Fruit fly (Drosophila melanogaster) whole organism, prepupa: ENCODE measurements around the gene CG7179.

Experiments used
- Blimp-1 ChIP-seq: fragments of 200-800 bp; sonication (Bioruptor generic); optimal IDR thresholded peaks from 3 replicates; lab custom pipeline; 2017; ENCODE audit warnings: missing biosample characterization, missing genetic modification characterization, mild to moderate bottlenecking, moderate library complexity, missing genetic modification reagents
- CG10631 ChIP-seq: fragments of 200-800 bp; sonication (Bioruptor generic); optimal IDR thresholded peaks from 2 replicates; lab custom pipeline; 2016; ENCODE audit warnings: missing biosample characterization, missing genetic modification characterization
- CG10669 ChIP-seq: fragments of 200-800 bp; sonication (Bioruptor generic); optimal IDR thresholded peaks from 3 replicates; lab custom pipeline; 2018; ENCODE audit warnings: missing biosample characterization, mild to moderate bottlenecking, missing genetic modification characterization, moderate library complexity
- CG11294 ChIP-seq: fragments of 200-800 bp; sonication (Bioruptor generic); IDR thresholded peaks from 2 replicates; pipeline ENCODE4 v1.3.6; 2022; ENCODE audit warnings: missing biosample characterization, missing genetic modification characterization
- CG11762 ChIP-seq: fragments of 200-800 bp; sonication (Bioruptor generic); optimal IDR thresholded peaks from 3 replicates; lab custom pipeline; 2016; ENCODE audit warnings: missing biosample characterization, missing genetic modification characterization; ENCODE audit not compliant: insufficient read depth
- CG11902 ChIP-seq: fragments of 200-800 bp; sonication (Bioruptor generic); optimal IDR thresholded peaks from 3 replicates; lab custom pipeline; 2016; ENCODE audit warnings: missing biosample characterization, missing genetic modification characterization
- CG15336 ChIP-seq: fragments of 200-800 bp; sonication (Bioruptor generic); IDR thresholded peaks from 2 replicates; pipeline ENCODE4 v1.3.6; 2022; ENCODE audit warnings: missing biosample characterization, missing genetic modification characterization
- CG1621 ChIP-seq: fragments of 200-800 bp; sonication (Bioruptor generic); optimal IDR thresholded peaks from 3 replicates; lab custom pipeline; 2018; ENCODE audit warnings: missing biosample characterization, mild to moderate bottlenecking, missing genetic modification characterization
- CG16779 ChIP-seq: fragments of 200-800 bp; sonication (Bioruptor generic); optimal IDR thresholded peaks from 3 replicates; lab custom pipeline; 2017; ENCODE audit warnings: missing biosample characterization, mild to moderate bottlenecking, missing genetic modification characterization
- CG3032 ChIP-seq: fragments of 200-800 bp; optimal IDR thresholded peaks from 2 replicates; lab custom pipeline; 2019; ENCODE audit warnings: missing biosample characterization, mild to moderate bottlenecking, missing genetic modification characterization, moderate library complexity
- CG31627 ChIP-seq: fragments of 200-800 bp; sonication (Bioruptor generic); optimal IDR thresholded peaks from 3 replicates; lab custom pipeline; 2016; ENCODE audit warnings: missing biosample characterization, missing genetic modification characterization
- CG32006 ChIP-seq: fragments of 200-800 bp; sonication (Bioruptor generic); optimal IDR thresholded peaks from 3 replicates; lab custom pipeline; 2017; ENCODE audit warnings: missing biosample characterization, mild to moderate bottlenecking, missing genetic modification characterization
- CG34406 ChIP-seq: fragments of 200-800 bp; sonication (Bioruptor generic); optimal IDR thresholded peaks from 3 replicates; lab custom pipeline; 2016; ENCODE audit warnings: missing biosample characterization, missing genetic modification characterization
- CG3919 ChIP-seq: fragments of 200-800 bp; sonication (Bioruptor generic); optimal IDR thresholded peaks from 3 replicates; lab custom pipeline; 2016; ENCODE audit warnings: missing biosample characterization, missing genetic modification characterization
- CG4318 ChIP-seq: fragments of 200-800 bp; sonication (Bioruptor generic); optimal IDR thresholded peaks from 3 replicates; lab custom pipeline; 2017; ENCODE audit warnings: missing biosample characterization, mild to moderate bottlenecking, missing genetic modification characterization
- CG6276 ChIP-seq: fragments of 200-800 bp; sonication (Bioruptor generic); optimal IDR thresholded peaks from 2 replicates; lab custom pipeline; 2017; ENCODE audit warnings: missing biosample characterization, mild to moderate bottlenecking, missing genetic modification characterization
- CG6792 ChIP-seq: fragments of 200-800 bp; sonication (Bioruptor generic); optimal IDR thresholded peaks from 3 replicates; lab custom pipeline; 2016; ENCODE audit warnings: missing biosample characterization, missing genetic modification characterization
- CG6854 ChIP-seq: fragments of 200-800 bp; sonication (Bioruptor generic); optimal IDR thresholded peaks from 2 replicates; lab custom pipeline; 2017; ENCODE audit warnings: missing biosample characterization, mild to moderate bottlenecking, missing genetic modification characterization
- CG7368 ChIP-seq: fragments of 200-800 bp; sonication (Bioruptor generic); optimal IDR thresholded peaks from 3 replicates; lab custom pipeline; 2016; ENCODE audit warnings: missing biosample characterization, missing genetic modification characterization
- CG8119 ChIP-seq: fragments of 200-800 bp; sonication (Bioruptor generic); IDR thresholded peaks from 3 replicates; pipeline ENCODE4 v1.3.6; 2022; ENCODE audit warnings: missing biosample characterization, missing genetic modification characterization
- CG8319 ChIP-seq: fragments of 200-800 bp; sonication (Bioruptor generic); optimal IDR thresholded peaks from 3 replicates; lab custom pipeline; 2016; ENCODE audit warnings: missing biosample characterization, missing genetic modification characterization
- Eip75B ChIP-seq: fragments of 200-800 bp; sonication (Bioruptor generic); optimal IDR thresholded peaks from 3 replicates; lab custom pipeline; 2016; ENCODE audit warnings: missing biosample characterization, missing genetic modification characterization
- Eip78C ChIP-seq: fragments of 200-800 bp; sonication (Bioruptor generic); peaks from one replicate; lab custom pipeline; 2016; ENCODE audit warnings: missing biosample characterization, missing genetic modification characterization
- Eip93F ChIP-seq: fragments of 200-800 bp; sonication (Bioruptor generic); optimal IDR thresholded peaks from 2 replicates; lab custom pipeline; 2016; ENCODE audit warnings: missing biosample characterization, mild to moderate bottlenecking, missing genetic modification characterization
- Ets21C ChIP-seq: fragments of 200-800 bp; sonication (Bioruptor generic); optimal IDR thresholded peaks from 3 replicates; lab custom pipeline; 2016; ENCODE audit warnings: missing biosample characterization, missing genetic modification characterization
- Ets96B ChIP-seq: fragments of 200-800 bp; optimal IDR thresholded peaks from 2 replicates; lab custom pipeline; 2019; ENCODE audit warnings: missing biosample characterization, mild to moderate bottlenecking, missing genetic modification characterization, moderate library complexity
- Hr38 ChIP-seq: sonication (Bioruptor generic); optimal IDR thresholded peaks from 2 replicates; lab custom pipeline; 2016; ENCODE audit warnings: missing biosample characterization, missing genetic modification characterization
- Hr39 ChIP-seq: fragments of 200-800 bp; sonication (Bioruptor generic); optimal IDR thresholded peaks from 2 replicates; lab custom pipeline; 2016; ENCODE audit warnings: missing biosample characterization, missing genetic modification characterization
- Hr4 ChIP-seq: fragments of 200-800 bp; sonication (Bioruptor generic); optimal IDR thresholded peaks from 3 replicates; lab custom pipeline; 2016; ENCODE audit warnings: missing biosample characterization, missing genetic modification characterization
- Met ChIP-seq: fragments of 200-800 bp; sonication (Bioruptor generic); optimal IDR thresholded peaks from 3 replicates; lab custom pipeline; 2016; ENCODE audit warnings: missing biosample characterization, missing genetic modification characterization
- OdsH ChIP-seq: fragments of 200-800 bp; sonication (Bioruptor generic); optimal IDR thresholded peaks from 3 replicates; lab custom pipeline; 2016; ENCODE audit warnings: missing biosample characterization, missing genetic modification characterization
- Smox ChIP-seq: fragments of 200-800 bp; sonication (Bioruptor generic); optimal IDR thresholded peaks from 3 replicates; lab custom pipeline; 2016; ENCODE audit warnings: missing biosample characterization, missing genetic modification characterization
- Sox14 ChIP-seq: fragments of 200-800 bp; sonication (Bioruptor generic); optimal IDR thresholded peaks from 3 replicates; lab custom pipeline; 2016; ENCODE audit warnings: missing biosample characterization, missing genetic modification characterization
- Sox15 ChIP-seq: fragments of 200-800 bp; sonication (Bioruptor generic); optimal IDR thresholded peaks from 3 replicates; lab custom pipeline; 2016; ENCODE audit warnings: missing biosample characterization, missing genetic modification characterization
- achi ChIP-seq: fragments of 200-800 bp; sonication (Bioruptor generic); optimal IDR thresholded peaks from 3 replicates; lab custom pipeline; 2016; ENCODE audit warnings: missing biosample characterization, missing genetic modification characterization
- acj6 ChIP-seq: fragments of 200-800 bp; sonication (Bioruptor generic); optimal IDR thresholded peaks from 3 replicates; lab custom pipeline; 2016; ENCODE audit warnings: missing biosample characterization, missing genetic modification characterization
- cyc ChIP-seq: fragments of 200-800 bp; sonication (Bioruptor generic); optimal IDR thresholded peaks from 3 replicates; lab custom pipeline; 2016; ENCODE audit warnings: missing biosample characterization, missing genetic modification characterization
- dac ChIP-seq: fragments of 200-800 bp; sonication (Bioruptor generic); optimal IDR thresholded peaks from 2 replicates; lab custom pipeline; 2017; ENCODE audit warnings: missing biosample characterization, mild to moderate bottlenecking, missing genetic modification characterization
- dsx ChIP-seq: fragments of 200-800 bp; optimal IDR thresholded peaks from 3 replicates; lab custom pipeline; 2019; ENCODE audit warnings: missing biosample characterization, mild to moderate bottlenecking, missing genetic modification characterization, moderate library complexity; ENCODE audit not compliant: poor library complexity, severe bottlenecking
- eg ChIP-seq: fragments of 200-800 bp; sonication (Bioruptor generic); IDR thresholded peaks from 3 replicates; pipeline ENCODE4 v1.3.6; 2022; ENCODE audit warnings: missing biosample characterization, missing genetic modification characterization
- esn ChIP-seq: fragments of 200-800 bp; sonication (Bioruptor generic); optimal IDR thresholded peaks from 2 replicates; lab custom pipeline; 2016; ENCODE audit warnings: missing biosample characterization, mild to moderate bottlenecking, missing genetic modification characterization, moderate library complexity
- fd59A ChIP-seq: fragments of 200-800 bp; sonication (Bioruptor generic); optimal IDR thresholded peaks from 2 replicates; lab custom pipeline; 2017; ENCODE audit warnings: missing biosample characterization, mild to moderate bottlenecking, missing genetic modification characterization, missing genetic modification reagents
- fd85E ChIP-seq: fragments of 200-800 bp; sonication (Bioruptor generic); optimal IDR thresholded peaks from 3 replicates; lab custom pipeline; 2016; ENCODE audit warnings: missing biosample characterization, missing genetic modification characterization
- fkh ChIP-seq: fragments of 200-800 bp; sonication (Bioruptor generic); optimal IDR thresholded peaks from 3 replicates; lab custom pipeline; 2017; ENCODE audit warnings: missing biosample characterization, mild to moderate bottlenecking, missing genetic modification characterization, moderate library complexity
- lz ChIP-seq: fragments of 200-800 bp; sonication (Bioruptor generic); optimal IDR thresholded peaks from 3 replicates; lab custom pipeline; 2016; ENCODE audit warnings: missing biosample characterization, missing genetic modification characterization
- net ChIP-seq: fragments of 200-800 bp; sonication (Bioruptor generic); optimal IDR thresholded peaks from 3 replicates; lab custom pipeline; 2016; ENCODE audit warnings: missing biosample characterization, missing genetic modification characterization
- pdm3 ChIP-seq: fragments of 200-800 bp; sonication (Bioruptor generic); optimal IDR thresholded peaks from 3 replicates; lab custom pipeline; 2016; ENCODE audit warnings: missing biosample characterization, missing genetic modification characterization
- salr ChIP-seq, 2 experiments: fragments of 200-800 bp; sonication (Bioruptor generic); optimal IDR thresholded peaks; 3 replicates each; lab custom pipeline; 2016 to 2018; ENCODE audit warnings: missing biosample characterization in 2 of 2, missing genetic modification characterization in 2 of 2, mild to moderate bottlenecking in 1 of 2
- spab ChIP-seq: fragments of 200-800 bp; sonication (Bioruptor generic); optimal IDR thresholded peaks from 2 replicates; lab custom pipeline; 2017; ENCODE audit warnings: missing biosample characterization, mild to moderate bottlenecking, missing genetic modification characterization, missing genetic modification reagents
- ss ChIP-seq, 2 experiments: fragments of 200-800 bp; sonication (Bioruptor generic); optimal IDR thresholded peaks; 2 replicates in 1 of 2; 3 replicates in 1 of 2; lab custom pipeline; 2017 to 2018; ENCODE audit warnings: mild to moderate bottlenecking in 2 of 2, missing biosample characterization in 2 of 2, missing genetic modification characterization in 2 of 2, moderate library complexity in 1 of 2
- svp ChIP-seq: fragments of 200-800 bp; sonication (Bioruptor generic); peaks from one replicate; lab custom pipeline; 2016; ENCODE audit warnings: missing biosample characterization, missing genetic modification characterization
- topi ChIP-seq: fragments of 200-800 bp; sonication (Bioruptor generic); optimal IDR thresholded peaks from 3 replicates; lab custom pipeline; 2016; ENCODE audit warnings: missing biosample characterization, missing genetic modification characterization
- vri ChIP-seq: fragments of 200-800 bp; sonication (Bioruptor generic); optimal IDR thresholded peaks from 3 replicates; lab custom pipeline; 2016; ENCODE audit warnings: missing biosample characterization, mild to moderate bottlenecking, missing genetic modification characterization

Gene CG7179

dm6 chr2L:7809699-7810088, 31.9 kb upstream of the CG7179 start:
- peak; percentile 34; the same call in 1 of the 2 replicates for TF ChIP-seq CG15336
- TF ChIP-seq CG8119, result peak; percentile 38; the same call in 2 of the 3 replicates
- TF ChIP-seq dsx (GFP tag; lab: Kevin White, UChicago), result no peak
- TF ChIP-seq net (GFP tag; lab: Kevin White, UChicago), result no peak
- TF ChIP-seq vri (GFP tag; lab: Kevin White, UChicago), result peak; percentile 76
- no peak for TF ChIP-seq OdsH (GFP tag; lab: Kevin White, UChicago)
- TF ChIP-seq salr (GFP tag; optimal IDR thresholded peaks at IDR 0.05; lab: Kevin White, UChicago), result no peak
- peak; percentile 71 for TF ChIP-seq CG6854 (GFP tag; lab: Kevin White, UChicago)
- peak; percentile 44; the same call in 2 of the 3 replicates for TF ChIP-seq eg (GFP tag; lab: Robert Waterston, UW)
- TF ChIP-seq cyc, result no peak
- TF ChIP-seq esn (GFP tag; lab: Kevin White, UChicago), result peak; percentile 3
- TF ChIP-seq achi (GFP tag; lab: Kevin White, UChicago), result no peak
- TF ChIP-seq CG4318 (GFP tag; lab: Kevin White, UChicago), result no peak
- TF ChIP-seq acj6 (GFP tag; lab: Kevin White, UChicago), result no peak
- no peak for TF ChIP-seq Met (GFP tag; lab: Kevin White, UChicago)
- no peak for TF ChIP-seq CG6792
- TF ChIP-seq Eip93F (GFP tag; lab: Kevin White, UChicago), result no peak
- no peak for TF ChIP-seq fd59A (GFP tag; lab: Kevin White, UChicago)
- no peak for TF ChIP-seq Blimp-1 (GFP tag; lab: Kevin White, UChicago)
- TF ChIP-seq Hr38, result no peak
- TF ChIP-seq spab (GFP tag; lab: Kevin White, UChicago), result no peak
- TF ChIP-seq CG10669 (GFP tag; lab: Kevin White, UChicago), result no peak
- no peak for TF ChIP-seq CG32006 (GFP tag; lab: Kevin White, UChicago)
- TF ChIP-seq CG34406 (GFP tag; lab: Kevin White, UChicago), result no peak
- TF ChIP-seq pdm3 (GFP tag; lab: Kevin White, UChicago), result no peak
- no peak for TF ChIP-seq CG11294 (GFP tag; lab: Robert Waterston, UW)
- peak; percentile 2 for TF ChIP-seq lz
- TF ChIP-seq CG3919 (GFP tag; lab: Kevin White, UChicago), result no peak
- TF ChIP-seq ss (GFP tag; optimal IDR thresholded peaks at IDR 0.05; lab: Kevin White, UChicago), result peak in 1 of 2 experiments; percentile 48
- TF ChIP-seq Hr39, result no peak
- TF ChIP-seq fd85E (GFP tag; lab: Kevin White, UChicago), result no peak
- TF ChIP-seq CG11902, result no peak
- no peak for TF ChIP-seq Sox15
- no peak for TF ChIP-seq CG10631 (GFP tag; lab: Kevin White, UChicago)
- TF ChIP-seq svp (GFP tag; lab: Kevin White, UChicago), result no peak
- no peak for TF ChIP-seq CG31627 (GFP tag; lab: Kevin White, UChicago)
- no peak for TF ChIP-seq CG16779 (tag; lab: Kevin White, UChicago)
- TF ChIP-seq CG11762 (GFP tag; lab: Kevin White, UChicago), result no peak
- peak; percentile 73 for TF ChIP-seq Eip78C (GFP tag; lab: Kevin White, UChicago)
- TF ChIP-seq CG1621 (tag; lab: Kevin White, UChicago), result peak; percentile 39
- TF ChIP-seq CG7368, result no peak
- TF ChIP-seq fkh (GFP tag; lab: Kevin White, UChicago), result peak; percentile 93
- TF ChIP-seq Eip75B (GFP tag; lab: Kevin White, UChicago), result no peak
- TF ChIP-seq CG3032 (tag; lab: Kevin White, UChicago), result peak; percentile 11
- no peak for TF ChIP-seq Ets21C (GFP tag; lab: Kevin White, UChicago)
- TF ChIP-seq dac, result no peak
- no peak for TF ChIP-seq CG8319 (GFP tag; lab: Kevin White, UChicago)
- TF ChIP-seq Sox14, result peak; percentile 35
- TF ChIP-seq topi (GFP tag; lab: Kevin White, UChicago), result peak; percentile 18
- no peak for TF ChIP-seq Hr4 (GFP tag; lab: Kevin White, UChicago)
- TF ChIP-seq Ets96B (tag; lab: Kevin White, UChicago), result no peak
- TF ChIP-seq Smox, result no peak
- TF ChIP-seq CG6276 (GFP tag; lab: Kevin White, UChicago), result no peak
